Fruit fly (Drosophila melanogaster): Measurements from ENCODE around the gene Cpr67Fa2.

DNA sequence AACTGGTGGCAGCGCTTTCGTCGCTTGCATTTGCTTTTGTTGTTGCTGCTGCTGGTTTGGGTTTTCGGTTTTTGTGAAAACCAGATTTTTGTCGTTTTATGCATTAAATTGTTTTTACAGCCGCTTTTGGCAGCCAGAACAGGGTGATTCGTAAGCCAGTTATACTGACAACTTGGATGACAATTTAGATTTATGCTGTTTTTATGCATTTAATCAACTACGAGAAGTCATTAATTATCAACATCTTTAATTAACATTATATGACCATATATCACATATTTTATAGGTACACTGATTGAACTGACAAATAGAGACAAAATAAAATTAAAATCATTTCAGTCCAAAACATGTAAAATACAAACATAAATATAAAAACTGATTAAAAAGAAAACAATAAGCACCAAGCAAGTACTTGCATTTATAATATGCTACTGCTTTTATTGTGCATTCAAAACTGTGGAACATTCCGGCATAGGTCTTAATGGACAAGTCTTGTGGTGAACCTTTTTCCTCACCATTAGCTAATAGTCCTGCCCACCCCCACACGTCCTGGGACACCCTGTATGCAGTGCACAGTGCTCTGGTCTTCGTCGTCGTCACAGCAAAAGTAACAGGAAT, 36.6 kb upstream of the Cpr67Fa2 start:
- TF ChIP-seq Sox14 (GFP tag; optimal IDR thresholded peaks at IDR 0.05) = peak; percentile 91
- peak; percentile 87 for TF ChIP-seq CG8632 (GFP tag; optimal IDR thresholded peaks at IDR 0.05)
- TF ChIP-seq Gug (GFP tag; IDR thresholded peaks at IDR 0.05) = no peak; the same call in 1 of the 2 replicates
- TF ChIP-seq spab (GFP tag; optimal IDR thresholded peaks at IDR 0.05) = peak; percentile 92
- TF ChIP-seq CG3919 (GFP tag; optimal IDR thresholded peaks at IDR 0.05) = peak; percentile 85
- TF ChIP-seq acj6 (GFP tag; optimal IDR thresholded peaks at IDR 0.05) = peak; percentile 91
- TF ChIP-seq Ets96B (tag; optimal IDR thresholded peaks at IDR 0.05) = peak; percentile 86

Data from whole organism, prepupa.